Fruit fly (Drosophila melanogaster) whole organism, embryonic: ENCODE results near the gene CG2772.

Experiments used
- CG3281 ChIP-seq: fragments of 200-800 bp; sonication (Bioruptor generic); optimal IDR thresholded peaks from 3 replicates; lab custom pipeline; 2017; ENCODE audit warnings: missing biosample characterization, mild to moderate bottlenecking, missing genetic modification characterization
- CG3407 ChIP-seq: fragments of 200-800 bp; sonication (Bioruptor generic); optimal IDR thresholded peaks from 2 replicates; lab custom pipeline; 2018; ENCODE audit warnings: missing biosample characterization, mild to moderate bottlenecking, missing genetic modification characterization
- Fer3 ChIP-seq: fragments of 200-800 bp; sonication (Bioruptor generic); optimal IDR thresholded peaks from 2 replicates; lab custom pipeline; 2018; ENCODE audit warnings: missing biosample characterization, mild to moderate bottlenecking, missing genetic modification characterization, moderate library complexity
- Mrtf ChIP-seq: fragments of 200-800 bp; sonication (Bioruptor generic); IDR thresholded peaks from 3 replicates; pipeline ENCODE4 v1.3.6; 2022; ENCODE audit warnings: missing biosample characterization, missing genetic modification characterization
- p53 ChIP-seq: fragments of 200-800 bp; sonication (Bioruptor generic); optimal IDR thresholded peaks from 2 replicates; lab custom pipeline; 2016; ENCODE audit warnings: missing biosample characterization, missing genetic modification characterization
- psq ChIP-seq: fragments of 200-800 bp; sonication (Bioruptor generic); optimal IDR thresholded peaks from 2 replicates; lab custom pipeline; 2017; ENCODE audit warnings: missing biosample characterization, missing genetic modification characterization
- stc ChIP-seq: fragments of 200-800 bp; sonication (Bioruptor generic); IDR thresholded peaks from 2 replicates; pipeline ENCODE4 v1.3.6; 2022; ENCODE audit warnings: missing biosample characterization, missing genetic modification characterization

- TF ChIP-seq CG3281 (no peak), Mrtf (GFP tag; lab: Robert Waterston, UW) (no peak), stc (GFP tag; lab: Robert Waterston, UW) (peak; percentile 42; the same call in 1 of the 2 replicates), psq (GFP tag; lab: Kevin White, UChicago) (no peak), CG3407 (no peak), Fer3 (tag; lab: Kevin White, UChicago) (no peak), p53 (no peak)
Observed at dm6 chr2L:3422753-3423152, 23.0 kb upstream of the CG2772 start.
